Fruit fly (Drosophila melanogaster) whole organism, embryonic: Measurements from ENCODE around the gene pros.

Experiments used
- Aef1 ChIP-seq: fragments of 200-800 bp; sonication (Bioruptor generic); IDR thresholded peaks from 3 replicates; pipeline ENCODE4 v1.3.6; 2022; ENCODE audit warnings: missing biosample characterization, missing genetic modification characterization
- Antp ChIP-seq: fragments of 200-800 bp; sonication (Bioruptor generic); optimal IDR thresholded peaks from 3 replicates; lab custom pipeline; 2016; ENCODE audit warnings: missing biosample characterization, missing genetic modification characterization
- CG10209 ChIP-seq: fragments of 200-800 bp; sonication (Bioruptor generic); optimal IDR thresholded peaks from 3 replicates; lab custom pipeline; 2017; ENCODE audit warnings: missing biosample characterization, mild to moderate bottlenecking, missing genetic modification characterization, missing genetic modification reagents
- CG10366 ChIP-seq: fragments of 200-800 bp; sonication (Bioruptor generic); IDR thresholded peaks from 2 replicates; pipeline ENCODE4 v1.3.6; 2022; ENCODE audit warnings: missing biosample characterization, missing genetic modification characterization
- CG10543 ChIP-seq: fragments of 200-800 bp; sonication (Bioruptor generic); optimal IDR thresholded peaks from 3 replicates; lab custom pipeline; 2017; ENCODE audit warnings: missing biosample characterization, mild to moderate bottlenecking, missing genetic modification characterization, moderate library complexity
- CG10565 ChIP-seq: fragments of 200-800 bp; sonication (Bioruptor generic); optimal IDR thresholded peaks from 3 replicates; lab custom pipeline; 2016; ENCODE audit warnings: missing biosample characterization, mild to moderate bottlenecking, missing genetic modification characterization
- CG10979 ChIP-seq: fragments of 200-800 bp; sonication (Bioruptor generic); optimal IDR thresholded peaks from 2 replicates; lab custom pipeline; 2018; ENCODE audit warnings: missing biosample characterization, mild to moderate bottlenecking, missing genetic modification characterization, moderate library complexity
- CG11560 ChIP-seq: fragments of 200-800 bp; sonication (Bioruptor generic); IDR thresholded peaks from 3 replicates; pipeline ENCODE4 v1.3.6; 2022; ENCODE audit warnings: missing biosample characterization, missing genetic modification characterization
- CG12155 ChIP-seq: fragments of 200-800 bp; sonication (Bioruptor generic); optimal IDR thresholded peaks from 3 replicates; lab custom pipeline; 2016; ENCODE audit warnings: missing biosample characterization, missing genetic modification characterization
- CG12299 ChIP-seq: fragments of 200-800 bp; sonication (Bioruptor generic); optimal IDR thresholded peaks from 2 replicates; lab custom pipeline; 2018; ENCODE audit warnings: missing biosample characterization, mild to moderate bottlenecking, missing genetic modification characterization
- CG12744 ChIP-seq: fragments of 200-800 bp; sonication (Bioruptor generic); optimal IDR thresholded peaks from 2 replicates; lab custom pipeline; 2016; ENCODE audit warnings: missing biosample characterization, missing genetic modification characterization
- CG12769 ChIP-seq: fragments of 200-800 bp; sonication (Bioruptor generic); optimal IDR thresholded peaks from 2 replicates; lab custom pipeline; 2019; ENCODE audit warnings: missing biosample characterization, mild to moderate bottlenecking, missing genetic modification characterization, moderate library complexity
- CG12942 ChIP-seq: fragments of 200-800 bp; sonication (Bioruptor generic); optimal IDR thresholded peaks from 3 replicates; lab custom pipeline; 2016; ENCODE audit warnings: missing biosample characterization, missing genetic modification characterization
- CG14014 ChIP-seq: fragments of 200-800 bp; sonication (Bioruptor generic); IDR thresholded peaks from 2 replicates; pipeline ENCODE4 v1.3.6; 2022; ENCODE audit warnings: missing biosample characterization, missing genetic modification characterization
- CG14441 ChIP-seq: fragments of 200-800 bp; sonication (Bioruptor generic); IDR thresholded peaks from 2 replicates; pipeline ENCODE4 v1.3.6; 2022; ENCODE audit warnings: missing biosample characterization, missing genetic modification characterization
- CG14860 ChIP-seq: fragments of 200-800 bp; sonication (Bioruptor generic); IDR thresholded peaks from 3 replicates; pipeline ENCODE4 v1.3.6; 2022; ENCODE audit warnings: missing biosample characterization, missing genetic modification characterization; ENCODE audit not compliant: partially characterized antibody
- CG14965 ChIP-seq: fragments of 200-800 bp; sonication (Bioruptor generic); optimal IDR thresholded peaks from 2 replicates; lab custom pipeline; 2016; ENCODE audit warnings: missing biosample characterization, missing genetic modification characterization, borderline replicate concordance
- CG15601 ChIP-seq: fragments of 200-800 bp; sonication (Bioruptor generic); optimal IDR thresholded peaks from 3 replicates; lab custom pipeline; 2019; ENCODE audit warnings: missing biosample characterization, mild to moderate bottlenecking, missing genetic modification characterization, moderate library complexity
- CG30431 ChIP-seq: fragments of 200-800 bp; sonication (Bioruptor generic); optimal IDR thresholded peaks from 2 replicates; lab custom pipeline; 2017; ENCODE audit warnings: missing biosample characterization, missing genetic modification characterization
- CG4730 ChIP-seq: fragments of 200-800 bp; sonication (Bioruptor generic); IDR thresholded peaks from 2 replicates; pipeline ENCODE4 v1.3.6; 2022; ENCODE audit warnings: missing biosample characterization, missing genetic modification characterization
- CG7839 ChIP-seq: fragments of 200-800 bp; sonication (Bioruptor generic); optimal IDR thresholded peaks from 3 replicates; lab custom pipeline; 2018; ENCODE audit warnings: missing biosample characterization, mild to moderate bottlenecking, missing genetic modification characterization, moderate library complexity
- CG7928 ChIP-seq: fragments of 200-800 bp; sonication (Bioruptor generic); optimal IDR thresholded peaks from 2 replicates; lab custom pipeline; 2017; ENCODE audit warnings: missing biosample characterization, mild to moderate bottlenecking, missing genetic modification characterization
- CG9727 ChIP-seq: fragments of 200-800 bp; sonication (Bioruptor generic); optimal IDR thresholded peaks from 3 replicates; lab custom pipeline; 2017; ENCODE audit warnings: missing biosample characterization, mild to moderate bottlenecking, missing genetic modification characterization
- CG9817 ChIP-seq: fragments of 200-800 bp; sonication (Bioruptor generic); optimal IDR thresholded peaks from 2 replicates; lab custom pipeline; 2018; ENCODE audit warnings: missing biosample characterization, mild to moderate bottlenecking, missing genetic modification characterization, moderate library complexity
- CHES-1-like ChIP-seq: fragments of 200-800 bp; sonication (Bioruptor generic); optimal IDR thresholded peaks from 2 replicates; lab custom pipeline; 2016; ENCODE audit warnings: missing biosample characterization, missing genetic modification characterization
- ERR ChIP-seq: fragments of 200-800 bp; sonication (Bioruptor generic); optimal IDR thresholded peaks from 2 replicates; lab custom pipeline; 2016; ENCODE audit warnings: missing biosample characterization, missing genetic modification characterization
- Eip74EF ChIP-seq, 2 experiments: fragments of 200-800 bp in 1 of 2; fragments of >200 bp in 1 of 2; sonication (Bioruptor generic) in 1 of 2; optimal IDR thresholded peaks; 2 replicates each; lab custom pipeline; 2017 to 2019; ENCODE audit warnings: missing biosample characterization in 2 of 2, missing genetic modification characterization in 2 of 2, mild to moderate bottlenecking in 1 of 2, moderate library complexity in 1 of 2
- Ravus ChIP-seq: fragments of 200-800 bp; sonication (Bioruptor generic); IDR thresholded peaks from 2 replicates; pipeline ENCODE4 v1.3.6; 2022; ENCODE audit warnings: missing biosample characterization, missing genetic modification characterization
- Sin3A ChIP-seq: fragments of >200 bp; optimal IDR thresholded peaks from 2 replicates; lab custom pipeline; 2018
- Sox102F ChIP-seq: fragments of 200-800 bp; sonication (Bioruptor generic); optimal IDR thresholded peaks from 2 replicates; lab custom pipeline; 2018; ENCODE audit warnings: missing biosample characterization, mild to moderate bottlenecking, missing genetic modification characterization, moderate library complexity
- Tbp ChIP-seq: fragments of >200 bp; optimal IDR thresholded peaks from 2 replicates; lab custom pipeline; 2018; ENCODE audit warnings: missing biosample characterization, missing genetic modification characterization
- Xbp1 ChIP-seq: fragments of 200-800 bp; sonication (Bioruptor generic); optimal IDR thresholded peaks from 3 replicates; lab custom pipeline; 2016; ENCODE audit warnings: missing biosample characterization, mild to moderate bottlenecking, missing genetic modification characterization
- btn ChIP-seq: fragments of 200-800 bp; sonication (Bioruptor generic); optimal IDR thresholded peaks from 2 replicates; lab custom pipeline; 2016; ENCODE audit warnings: missing biosample characterization, missing genetic modification characterization
- dimm ChIP-seq: fragments of 200-800 bp; sonication (Bioruptor generic); IDR thresholded peaks from 2 replicates; pipeline ENCODE4 v1.3.6; 2022; ENCODE audit warnings: missing biosample characterization, missing genetic modification characterization
- fd64A ChIP-seq: fragments of 200-800 bp; sonication (Bioruptor generic); optimal IDR thresholded peaks from 3 replicates; lab custom pipeline; 2018; ENCODE audit warnings: missing biosample characterization, mild to moderate bottlenecking, missing genetic modification characterization
- insv ChIP-seq, 2 experiments: fragments of 200-800 bp; sonication (Bioruptor generic); optimal IDR thresholded peaks; 3 replicates each; lab custom pipeline; 2016 to 2018; ENCODE audit warnings: missing biosample characterization in 2 of 2, missing genetic modification characterization in 2 of 2
- kah ChIP-seq: fragments of 200-800 bp; sonication (Bioruptor generic); optimal IDR thresholded peaks from 2 replicates; lab custom pipeline; 2018; ENCODE audit warnings: missing biosample characterization, mild to moderate bottlenecking, missing genetic modification characterization
- klu ChIP-seq: fragments of 200-800 bp; sonication (Bioruptor generic); IDR thresholded peaks from 2 replicates; pipeline ENCODE4 v1.3.6; 2022; ENCODE audit warnings: missing biosample characterization, missing genetic modification characterization
- lmd ChIP-seq: fragments of 200-800 bp; sonication (Bioruptor generic); IDR thresholded peaks from 2 replicates; pipeline ENCODE4 v1.3.6; 2022; ENCODE audit warnings: missing biosample characterization, missing genetic modification characterization
- mam ChIP-seq: fragments of 200-800 bp; sonication (Bioruptor generic); optimal IDR thresholded peaks from 3 replicates; lab custom pipeline; 2016; ENCODE audit warnings: missing biosample characterization, missing genetic modification characterization
- mld ChIP-seq: fragments of 200-800 bp; sonication (Bioruptor generic); IDR thresholded peaks from 3 replicates; pipeline ENCODE4 v1.3.6; 2022; ENCODE audit warnings: missing biosample characterization, missing genetic modification characterization; ENCODE audit not compliant: partially characterized antibody
- oc ChIP-seq: fragments of 200-800 bp; sonication (Bioruptor generic); optimal IDR thresholded peaks from 2 replicates; lab custom pipeline; 2018; ENCODE audit warnings: missing biosample characterization, mild to moderate bottlenecking, missing genetic modification characterization, moderate library complexity
- peb ChIP-seq: fragments of 200-800 bp; sonication (Bioruptor generic); IDR thresholded peaks from 2 replicates; pipeline ENCODE4 v1.3.6; 2022; ENCODE audit warnings: missing biosample characterization, missing genetic modification characterization
- pho ChIP-seq: fragments of 200-800 bp; sonication (Bioruptor generic); optimal IDR thresholded peaks from 2 replicates; lab custom pipeline; 2016; ENCODE audit warnings: missing biosample characterization, missing genetic modification characterization
- pita ChIP-seq: fragments of 200-800 bp; sonication (Bioruptor generic); optimal IDR thresholded peaks from 2 replicates; lab custom pipeline; 2017; ENCODE audit warnings: missing biosample characterization, mild to moderate bottlenecking, missing genetic modification characterization
- pros ChIP-seq: fragments of 200-800 bp; sonication (Bioruptor generic); optimal IDR thresholded peaks from 3 replicates; lab custom pipeline; 2019; ENCODE audit warnings: missing biosample characterization, mild to moderate bottlenecking, missing genetic modification characterization, moderate library complexity
- run ChIP-seq: fragments of 200-800 bp; sonication (Bioruptor generic); optimal IDR thresholded peaks from 3 replicates; lab custom pipeline; 2018; ENCODE audit warnings: missing biosample characterization, mild to moderate bottlenecking, missing genetic modification characterization
- seq ChIP-seq: fragments of 200-800 bp; sonication (Bioruptor generic); IDR thresholded peaks from 2 replicates; pipeline ENCODE4 v1.3.6; 2022; ENCODE audit warnings: missing biosample characterization, missing genetic modification characterization
- wor ChIP-seq: fragments of 200-800 bp; sonication (Bioruptor generic); IDR thresholded peaks from 2 replicates; pipeline ENCODE4 v1.3.6; 2022; ENCODE audit warnings: missing biosample characterization, missing genetic modification characterization
- zf30C ChIP-seq: fragments of 200-800 bp; sonication (Bioruptor generic); optimal IDR thresholded peaks from 3 replicates; lab custom pipeline; 2018; ENCODE audit warnings: missing biosample characterization, mild to moderate bottlenecking, missing genetic modification characterization
- zfh2 ChIP-seq: fragments of 200-800 bp; sonication (Bioruptor generic); optimal IDR thresholded peaks from 2 replicates; lab custom pipeline; 2016; ENCODE audit warnings: missing biosample characterization, missing genetic modification characterization

pros gene

dm6 chr3R:11409667-11410137 lies 81.4 kb downstream of the pros start, which contains the start of the genes mgr and Irbp (continued):
- TF ChIP-seq CG10565 (GFP tag; lab: Kevin White, UChicago) (peak; percentile 31), CG14014 (GFP tag; lab: Robert Waterston, UW) (peak; percentile 92), CG15601 (tag; lab: Kevin White, UChicago) (peak; percentile 91), fd64A (peak; percentile 8), CG12155 (GFP tag; lab: Kevin White, UChicago) (peak; percentile 87), CG7928 (GFP tag; lab: Kevin White, UChicago) (peak; percentile 71), wor (GFP tag; lab: Robert Waterston, UW) (peak; percentile 89), dimm (GFP tag; lab: Robert Waterston, UW) (peak; percentile 84), pita (no peak), CG12744 (no peak), mld (GFP tag; lab: Robert Waterston, UW) (peak; percentile 14; the same call in 1 of the 3 replicates), CG9727 (peak; percentile 94), CG7839 (tag; lab: Kevin White, UChicago) (peak; percentile 92), CHES-1-like (GFP tag; lab: Kevin White, UChicago) (peak; percentile 46), oc (tag; lab: Kevin White, UChicago) (no peak), CG10979 (peak; percentile 92), btn (GFP tag; lab: Kevin White, UChicago) (no peak), CG14860 (GFP tag; lab: Robert Waterston, UW) (peak; percentile 85), Xbp1 (GFP tag; lab: Kevin White, UChicago) (peak; percentile 89), Sin3A (no peak), run (tag; lab: Kevin White, UChicago) (peak; percentile 78), seq (GFP tag; lab: Robert Waterston, UW) (peak; percentile 93), mam (peak; percentile 45), zf30C (no peak), CG30431 (GFP tag; lab: Kevin White, UChicago) (peak; percentile 79), kah (GFP tag; lab: Kevin White, UChicago) (peak; percentile 68), Ravus (GFP tag; lab: Robert Waterston, UW) (peak; percentile 79), CG14441 (GFP tag; lab: Robert Waterston, UW) (peak; percentile 94), zfh2 (GFP tag; lab: Kevin White, UChicago) (peak; percentile 68), CG14965 (GFP tag; lab: Kevin White, UChicago) (no peak), Tbp (GFP tag; lab: Kevin White, UChicago) (no peak), pho (GFP tag; lab: Kevin White, UChicago) (peak; percentile 50), CG12769 (tag; lab: Kevin White, UChicago) (no peak), CG12299 (tag; lab: Kevin White, UChicago) (peak; percentile 80), CG12942 (peak; percentile 88), klu (GFP tag; lab: Robert Waterston, UW) (peak; percentile 89), CG4730 (GFP tag; lab: Robert Waterston, UW) (peak; percentile 90), lmd (GFP tag; lab: Robert Waterston, UW) (peak; percentile 93), CG9817 (tag; lab: Kevin White, UChicago) (peak; percentile 92), peb (GFP tag; lab: Robert Waterston, UW) (peak; percentile 70), CG10209 (GFP tag; lab: Kevin White, UChicago) (peak; percentile 91), Aef1 (GFP tag; lab: Robert Waterston, UW) (peak; percentile 93), ERR (GFP tag; lab: Kevin White, UChicago) (no peak), Antp (GFP tag; lab: Kevin White, UChicago) (no peak), insv (GFP tag; optimal IDR thresholded peaks at IDR 0.05; lab: Kevin White, UChicago) (peak in 1 of 2 experiments; percentile 48), CG11560 (peak; percentile 83), pros (GFP tag; lab: Kevin White, UChicago) (peak; percentile 25), CG10543 (no peak), CG10366 (peak; percentile 94), Eip74EF (GFP tag; optimal IDR thresholded peaks at IDR 0.05; lab: Kevin White, UChicago) (no peak), Sox102F (GFP tag; lab: Kevin White, UChicago) (peak; percentile 94)
